Fruit fly (Drosophila melanogaster) whole organism, embryonic: ENCODE measurements around the gene Ptpmeg2.

Source experiments
- Antp ChIP-seq: fragments of 200-800 bp; sonication (Bioruptor generic); optimal IDR thresholded peaks from 3 replicates; lab custom pipeline; 2016; ENCODE audit warnings: missing biosample characterization, missing genetic modification characterization
- CG10654 ChIP-seq: fragments of 200-800 bp; sonication (Bioruptor generic); optimal IDR thresholded peaks from 2 replicates; lab custom pipeline; 2016; ENCODE audit warnings: missing biosample characterization, missing genetic modification characterization
- CG11247 ChIP-seq: fragments of 200-800 bp; sonication (Bioruptor generic); IDR thresholded peaks from 2 replicates; pipeline ENCODE4 v1.3.6; 2022; ENCODE audit warnings: missing biosample characterization, missing genetic modification characterization
- CG11560 ChIP-seq: fragments of 200-800 bp; sonication (Bioruptor generic); IDR thresholded peaks from 3 replicates; pipeline ENCODE4 v1.3.6; 2022; ENCODE audit warnings: missing biosample characterization, missing genetic modification characterization
- CG12236 ChIP-seq: fragments of 200-800 bp; sonication (Bioruptor generic); optimal IDR thresholded peaks from 2 replicates; lab custom pipeline; 2016; ENCODE audit warnings: missing biosample characterization, missing genetic modification characterization
- CG1233 ChIP-seq: fragments of 200-800 bp; sonication (Bioruptor generic); optimal IDR thresholded peaks from 4 replicates; lab custom pipeline; 2018; ENCODE audit warnings: missing biosample characterization, mild to moderate bottlenecking, missing genetic modification characterization
- CG12744 ChIP-seq: fragments of 200-800 bp; sonication (Bioruptor generic); optimal IDR thresholded peaks from 2 replicates; lab custom pipeline; 2016; ENCODE audit warnings: missing biosample characterization, missing genetic modification characterization
- CG13894 ChIP-seq: fragments of 200-800 bp; sonication (Bioruptor generic); optimal IDR thresholded peaks from 3 replicates; lab custom pipeline; 2018; ENCODE audit warnings: missing biosample characterization, mild to moderate bottlenecking, missing genetic modification characterization, moderate library complexity
- CG15269 ChIP-seq: fragments of 200-800 bp; sonication (Bioruptor generic); optimal IDR thresholded peaks from 2 replicates; lab custom pipeline; 2018; ENCODE audit warnings: missing biosample characterization, mild to moderate bottlenecking, missing genetic modification characterization, moderate library complexity
- CG1529 ChIP-seq: fragments of 200-800 bp; sonication (Bioruptor generic); optimal IDR thresholded peaks from 3 replicates; lab custom pipeline; 2018; ENCODE audit warnings: missing biosample characterization, missing genetic modification characterization
- CG2120 ChIP-seq: fragments of 200-800 bp; sonication (Bioruptor generic); optimal IDR thresholded peaks from 3 replicates; lab custom pipeline; 2016; ENCODE audit warnings: missing biosample characterization, missing genetic modification characterization
- CG4328 ChIP-seq: fragments of 200-800 bp; sonication (Bioruptor generic); optimal IDR thresholded peaks from 3 replicates; lab custom pipeline; 2017; ENCODE audit warnings: missing biosample characterization, missing genetic modification reagents, missing genetic modification characterization
- CG4617 ChIP-seq: fragments of 200-800 bp; sonication (Bioruptor generic); optimal IDR thresholded peaks from 3 replicates; lab custom pipeline; 2016; ENCODE audit warnings: missing biosample characterization, missing genetic modification characterization, borderline replicate concordance
- CG5245 ChIP-seq: fragments of 200-800 bp; sonication (Bioruptor generic); optimal IDR thresholded peaks from 3 replicates; lab custom pipeline; 2016; ENCODE audit warnings: missing biosample characterization, missing genetic modification characterization
- CG8359 ChIP-seq: fragments of 200-800 bp; sonication (Bioruptor generic); optimal IDR thresholded peaks from 2 replicates; lab custom pipeline; 2017; ENCODE audit warnings: missing biosample characterization, mild to moderate bottlenecking, missing genetic modification characterization, borderline replicate concordance
- CG9437 ChIP-seq: fragments of 200-800 bp; sonication (Bioruptor generic); optimal IDR thresholded peaks from 2 replicates; lab custom pipeline; 2018; ENCODE audit warnings: missing biosample characterization, mild to moderate bottlenecking, missing genetic modification characterization
- D19B ChIP-seq: fragments of 200-800 bp; sonication (Bioruptor generic); optimal IDR thresholded peaks from 2 replicates; lab custom pipeline; 2017; ENCODE audit warnings: missing biosample characterization, mild to moderate bottlenecking, missing genetic modification characterization
- Dip2 ChIP-seq: fragments of 200-800 bp; sonication (Bioruptor generic); IDR thresholded peaks from 2 replicates; pipeline ENCODE4 v1.3.6; 2022; ENCODE audit warnings: missing biosample characterization, missing genetic modification characterization
- E2f1 ChIP-seq: fragments of 200-800 bp; sonication (Bioruptor generic); IDR thresholded peaks from 2 replicates; pipeline ENCODE4 v1.3.6; 2022; ENCODE audit warnings: missing biosample characterization, missing genetic modification characterization
- HLHmδ ChIP-seq: fragments of 200-800 bp; sonication (Bioruptor generic); optimal IDR thresholded peaks from 2 replicates; lab custom pipeline; 2018; ENCODE audit warnings: missing biosample characterization, mild to moderate bottlenecking, missing genetic modification characterization, moderate library complexity
- Hr78 ChIP-seq, 2 experiments: fragments of 200-800 bp in 1 of 2; fragments of >200 bp in 1 of 2; sonication (Bioruptor generic) in 1 of 2; optimal IDR thresholded peaks; 2 replicates each; lab custom pipeline; 2017 to 2019; ENCODE audit warnings: missing biosample characterization in 2 of 2, missing genetic modification characterization in 2 of 2, mild to moderate bottlenecking in 1 of 2, moderate library complexity in 1 of 2
- Pdp1 ChIP-seq, 2 experiments: fragments of 200-800 bp; sonication (Bioruptor generic); optimal IDR thresholded peaks; 3 replicates each; lab custom pipeline; 2016; ENCODE audit warnings: missing biosample characterization in 2 of 2, missing genetic modification characterization in 2 of 2, mild to moderate bottlenecking in 1 of 2, moderate library complexity in 1 of 2
- Sin3A ChIP-seq: fragments of >200 bp; optimal IDR thresholded peaks from 2 replicates; lab custom pipeline; 2018
- YL-1 ChIP-seq: fragments of 200-800 bp; sonication (Bioruptor generic); optimal IDR thresholded peaks from 3 replicates; lab custom pipeline; 2017; ENCODE audit warnings: missing biosample characterization, mild to moderate bottlenecking, missing genetic modification characterization
- aop ChIP-seq: fragments of 200-800 bp; sonication (Bioruptor generic); IDR thresholded peaks from 2 replicates; pipeline ENCODE4 v1.3.6; 2022; ENCODE audit warnings: missing biosample characterization, missing genetic modification characterization
- ara ChIP-seq: fragments of 200-800 bp; sonication (Bioruptor generic); IDR thresholded peaks from 2 replicates; pipeline ENCODE4 v1.3.6; 2022; ENCODE audit warnings: missing biosample characterization, missing genetic modification characterization
- chif ChIP-seq, 2 experiments: fragments of 200-800 bp; sonication (Bioruptor generic); optimal IDR thresholded peaks; 3 replicates each; lab custom pipeline; 2016; ENCODE audit warnings: missing biosample characterization in 2 of 2, missing genetic modification characterization in 2 of 2
- dysf ChIP-seq: fragments of 200-800 bp; sonication (Bioruptor generic); IDR thresholded peaks from 3 replicates; pipeline ENCODE4 v1.3.6; 2022; ENCODE audit warnings: missing biosample characterization, missing genetic modification characterization
- emc ChIP-seq: fragments of 200-800 bp; sonication (Bioruptor generic); optimal IDR thresholded peaks from 2 replicates; lab custom pipeline; 2016; ENCODE audit warnings: missing biosample characterization, missing genetic modification characterization
- fd3F ChIP-seq: fragments of 200-800 bp; sonication (Bioruptor generic); optimal IDR thresholded peaks from 2 replicates; lab custom pipeline; 2018; ENCODE audit warnings: missing biosample characterization, mild to moderate bottlenecking, missing genetic modification characterization, moderate library complexity
- ftz-f1 ChIP-seq: fragments of 200-800 bp; sonication (Bioruptor generic); optimal IDR thresholded peaks from 2 replicates; lab custom pipeline; 2016; ENCODE audit warnings: missing biosample characterization, missing genetic modification characterization
- gce ChIP-seq: fragments of 200-800 bp; sonication (Bioruptor generic); IDR thresholded peaks from 3 replicates; pipeline ENCODE4 v1.3.6; 2022; ENCODE audit warnings: missing biosample characterization, missing genetic modification characterization
- kni ChIP-seq: fragments of 200-800 bp; sonication (Bioruptor generic); optimal IDR thresholded peaks from 3 replicates; lab custom pipeline; 2017; ENCODE audit warnings: mild to moderate bottlenecking, missing biosample characterization, missing genetic modification reagents, missing genetic modification characterization
- lbe ChIP-seq: fragments of 200-800 bp; sonication (Bioruptor generic); optimal IDR thresholded peaks from 2 replicates; lab custom pipeline; 2016; ENCODE audit warnings: missing biosample characterization, mild to moderate bottlenecking, missing genetic modification characterization
- nerfin-1 ChIP-seq: fragments of 200-800 bp; sonication (Bioruptor generic); optimal IDR thresholded peaks from 3 replicates; lab custom pipeline; 2019; ENCODE audit warnings: missing biosample characterization, mild to moderate bottlenecking, missing genetic modification characterization, moderate library complexity
- onecut ChIP-seq: fragments of 200-800 bp; sonication (Bioruptor generic); IDR thresholded peaks from 2 replicates; pipeline ENCODE4 v1.3.6; 2022; ENCODE audit warnings: missing biosample characterization, missing genetic modification characterization
- p53 ChIP-seq: fragments of 200-800 bp; sonication (Bioruptor generic); optimal IDR thresholded peaks from 2 replicates; lab custom pipeline; 2016; ENCODE audit warnings: missing biosample characterization, missing genetic modification characterization
- pb ChIP-seq: fragments of 200-800 bp; sonication (Bioruptor generic); optimal IDR thresholded peaks from 3 replicates; lab custom pipeline; 2016; ENCODE audit warnings: missing biosample characterization, missing genetic modification characterization
- ranshi ChIP-seq: fragments of 200-800 bp; sonication (Bioruptor generic); IDR thresholded peaks from 2 replicates; pipeline ENCODE4 v1.3.6; 2022; ENCODE audit warnings: missing biosample characterization, missing genetic modification characterization
- repo ChIP-seq: fragments of 200-800 bp; sonication (Bioruptor generic); optimal IDR thresholded peaks from 2 replicates; lab custom pipeline; 2016; ENCODE audit warnings: missing biosample characterization, missing genetic modification characterization
- run ChIP-seq: fragments of 200-800 bp; sonication (Bioruptor generic); optimal IDR thresholded peaks from 3 replicates; lab custom pipeline; 2018; ENCODE audit warnings: missing biosample characterization, mild to moderate bottlenecking, missing genetic modification characterization
- scrt ChIP-seq: fragments of 200-800 bp; sonication (Bioruptor generic); optimal IDR thresholded peaks from 2 replicates; lab custom pipeline; 2018; ENCODE audit warnings: missing biosample characterization, mild to moderate bottlenecking, missing genetic modification characterization, moderate library complexity
- sens ChIP-seq: fragments of 200-800 bp; sonication (Bioruptor generic); peaks from one replicate; lab custom pipeline; 2016; ENCODE audit warnings: missing biosample characterization, missing genetic modification characterization
- so ChIP-seq: fragments of 200-800 bp; sonication (Bioruptor generic); IDR thresholded peaks from 3 replicates; pipeline ENCODE4 v1.3.6; 2022; ENCODE audit warnings: missing biosample characterization, missing genetic modification characterization
- sqz ChIP-seq: fragments of 200-800 bp; sonication (Bioruptor generic); optimal IDR thresholded peaks from 3 replicates; lab custom pipeline; 2018; ENCODE audit warnings: missing biosample characterization, mild to moderate bottlenecking, missing genetic modification characterization
- stwl ChIP-seq: fragments of 200-800 bp; sonication (Bioruptor generic); optimal IDR thresholded peaks from 3 replicates; lab custom pipeline; 2018; ENCODE audit warnings: missing biosample characterization, mild to moderate bottlenecking, missing genetic modification characterization, moderate library complexity
- tap ChIP-seq: fragments of 200-800 bp; optimal IDR thresholded peaks from 3 replicates; lab custom pipeline; 2019; ENCODE audit warnings: missing biosample characterization, mild to moderate bottlenecking, missing genetic modification characterization, moderate library complexity
- usp ChIP-seq: fragments of >200 bp; optimal IDR thresholded peaks from 2 replicates; lab custom pipeline; 2017; ENCODE audit warnings: missing biosample characterization, missing genetic modification characterization
- wek ChIP-seq: fragments of 200-800 bp; sonication (Bioruptor generic); optimal IDR thresholded peaks from 3 replicates; lab custom pipeline; 2018; ENCODE audit warnings: missing biosample characterization, mild to moderate bottlenecking, missing genetic modification characterization, moderate library complexity
- z ChIP-seq: fragments of 200-800 bp; sonication (Bioruptor generic); IDR thresholded peaks from 3 replicates; pipeline ENCODE4 v1.3.6; 2022; ENCODE audit warnings: missing biosample characterization, missing genetic modification characterization

Ptpmeg2 gene

DNA sequence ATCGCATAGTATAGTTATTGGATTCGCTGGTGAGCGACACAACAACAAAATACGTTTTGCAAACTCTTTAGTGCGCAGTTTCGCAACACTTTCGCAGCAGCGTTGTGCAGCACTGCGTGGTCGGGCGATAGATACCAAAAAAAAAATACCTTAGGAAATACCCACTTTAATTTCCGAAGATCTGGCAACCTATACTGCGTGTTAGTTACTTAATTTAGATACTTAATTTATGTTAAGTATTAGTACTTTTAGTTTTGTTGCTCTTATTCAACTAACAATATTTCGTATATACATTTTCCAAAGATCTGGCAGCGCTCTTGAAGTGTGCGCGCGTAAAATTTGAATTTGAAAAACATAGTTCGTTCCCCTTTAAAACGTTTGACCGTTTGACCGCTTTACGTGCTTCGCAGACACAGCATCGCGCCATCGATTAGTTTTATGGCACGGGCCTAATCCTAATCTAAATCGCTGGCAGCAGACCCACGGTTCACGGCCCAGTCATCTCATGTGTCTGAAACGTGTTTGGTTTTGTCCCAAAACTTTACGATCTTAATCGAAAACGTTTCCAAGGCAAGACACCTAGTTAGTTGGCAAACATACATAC lies 78.9 kb downstream of the Ptpmeg2 start, which contains the start of gene LPCAT (continued):
- TF ChIP-seq onecut (GFP tag; lab: Robert Waterston, UW) (peak; percentile 41), tap (tag; lab: Kevin White, UChicago) (peak; percentile 4), z (GFP tag; lab: Robert Waterston, UW) (no peak), CG13894 (peak; percentile 94), HLHmδ (GFP tag; lab: Kevin White, UChicago) (no peak), dysf (GFP tag; lab: Robert Waterston, UW) (peak; percentile 83), CG15269 (tag; lab: Kevin White, UChicago) (peak; percentile 64), emc (peak; percentile 70), CG12744 (GFP tag; lab: Kevin White, UChicago) (peak; percentile 69), CG4617 (peak; percentile 19), repo (GFP tag; lab: Kevin White, UChicago) (peak; percentile 66), Dip2 (no peak), Pdp1 (GFP tag; optimal IDR thresholded peaks at IDR 0.05; lab: Kevin White, UChicago) (peak; percentile 76 to 89), CG12236 (no peak), aop (GFP tag; lab: Robert Waterston, UW) (0 out of 2 replicates have a peak, but pooled peaks have one; percentile 2), kni (no peak), CG4328 (GFP tag; lab: Kevin White, UChicago) (peak; percentile 31), usp (GFP tag; lab: Kevin White, UChicago) (no peak), scrt (peak; percentile 43), CG5245 (GFP tag; lab: Kevin White, UChicago) (peak; percentile 68), D19B (GFP tag; lab: Kevin White, UChicago) (peak; percentile 50), run (tag; lab: Kevin White, UChicago) (no peak), chif (GFP tag; optimal IDR thresholded peaks at IDR 0.05; lab: Kevin White, UChicago) (peak; percentile 42 to 78), CG9437 (peak; percentile 51), ara (GFP tag; lab: Robert Waterston, UW) (peak; percentile 77), CG2120 (GFP tag; lab: Kevin White, UChicago) (peak; percentile 88), so (GFP tag; lab: Robert Waterston, UW) (no peak; the same call in 2 of the 3 replicates), CG11560 (tag; lab: Robert Waterston, UW) (peak; percentile 79), CG8359 (GFP tag; lab: Kevin White, UChicago) (no peak), CG11247 (peak; percentile 86), wek (GFP tag; lab: Kevin White, UChicago) (no peak), fd3F (peak; percentile 23), nerfin-1 (peak; percentile 46), CG1233 (no peak), Sin3A (lab: Kevin White, UChicago) (peak; percentile 88), p53 (GFP tag; lab: Kevin White, UChicago) (no peak), stwl (tag; lab: Kevin White, UChicago) (peak; percentile 85), CG10654 (GFP tag; lab: Kevin White, UChicago) (peak; percentile 64), Antp (GFP tag; lab: Kevin White, UChicago) (peak; percentile 75), lbe (GFP tag; lab: Kevin White, UChicago) (peak; percentile 77), Hr78 (GFP tag; optimal IDR thresholded peaks at IDR 0.05; lab: Kevin White, UChicago) (peak in 1 of 2 experiments; percentile 86), pb (GFP tag; lab: Kevin White, UChicago) (peak; percentile 20), ftz-f1 (GFP tag; lab: Kevin White, UChicago) (no peak), sqz (GFP tag; lab: Kevin White, UChicago) (no peak), sens (peak; percentile 94), CG1529 (no peak), ranshi (GFP tag; lab: Robert Waterston, UW) (peak; percentile 66; the same call in 1 of the 2 replicates), E2f1 (GFP tag; lab: Robert Waterston, UW) (peak; percentile 78), gce (0 out of 3 replicates have a peak, but pooled peaks have one; percentile 55), YL-1 (peak; percentile 4)
